Fruit fly (Drosophila melanogaster): ENCODE measurements around the gene ldd.
A peak's percentile ranks its signal among the peaks of the same experiment; 100 is the strongest.

Gene ldd

DNA sequence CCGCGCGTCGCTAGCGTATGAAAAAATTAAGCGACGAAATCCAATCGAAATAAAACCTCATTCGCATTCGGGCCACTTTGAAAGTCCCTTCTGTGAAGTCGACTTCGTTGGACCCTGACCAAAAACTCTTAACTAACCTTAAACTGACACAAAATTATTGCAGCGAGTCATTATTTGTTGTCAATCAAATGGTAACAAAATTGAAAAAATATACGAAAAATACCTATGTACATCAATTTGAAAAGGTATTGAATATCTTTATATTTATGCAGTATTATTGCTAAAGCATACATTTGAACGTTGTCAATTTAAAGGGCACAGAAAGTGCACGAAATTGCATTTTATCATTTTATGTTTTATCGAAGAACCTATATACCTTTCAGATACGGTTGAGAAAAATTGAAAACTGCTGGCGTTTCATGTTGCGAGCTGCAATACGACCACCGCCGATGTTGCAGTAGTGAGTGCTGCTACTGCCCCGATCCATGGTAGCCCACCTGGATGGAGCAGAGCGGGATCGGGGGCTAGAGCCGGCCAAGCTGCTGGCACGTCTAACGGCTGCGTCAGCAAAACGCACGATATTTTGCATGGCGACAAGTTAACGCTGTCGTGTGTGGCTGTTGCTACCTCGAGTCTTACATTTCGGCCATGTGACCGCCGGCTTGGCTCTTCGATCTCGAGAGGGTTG lies 49.6 kb upstream of the ldd start (continued):
- TF ChIP-seq ss (GFP tag; optimal IDR thresholded peaks at IDR 0.05) (no peak), pdm3 (GFP tag; optimal IDR thresholded peaks at IDR 0.05) (peak; percentile 67), fkh (GFP tag; optimal IDR thresholded peaks at IDR 0.05) (no peak), eg (GFP tag; IDR thresholded peaks at IDR 0.05) (peak; percentile 46; the same call in 1 of the 3 replicates), Ets96B (tag; optimal IDR thresholded peaks at IDR 0.05) (peak; percentile 35), Hr4 (GFP tag; optimal IDR thresholded peaks at IDR 0.05) (peak; percentile 79), CG8319 (GFP tag; optimal IDR thresholded peaks at IDR 0.05) (peak; percentile 18), Met (GFP tag; optimal IDR thresholded peaks at IDR 0.05) (peak; percentile 64), vri (GFP tag; optimal IDR thresholded peaks at IDR 0.05) (no peak), CG15336 (GFP tag; IDR thresholded peaks at IDR 0.05) (peak; percentile 40; the same call in 1 of the 2 replicates), fd59A (GFP tag; optimal IDR thresholded peaks at IDR 0.05) (peak; percentile 37), CG16779 (tag; optimal IDR thresholded peaks at IDR 0.05) (peak; percentile 8)

DNA sequence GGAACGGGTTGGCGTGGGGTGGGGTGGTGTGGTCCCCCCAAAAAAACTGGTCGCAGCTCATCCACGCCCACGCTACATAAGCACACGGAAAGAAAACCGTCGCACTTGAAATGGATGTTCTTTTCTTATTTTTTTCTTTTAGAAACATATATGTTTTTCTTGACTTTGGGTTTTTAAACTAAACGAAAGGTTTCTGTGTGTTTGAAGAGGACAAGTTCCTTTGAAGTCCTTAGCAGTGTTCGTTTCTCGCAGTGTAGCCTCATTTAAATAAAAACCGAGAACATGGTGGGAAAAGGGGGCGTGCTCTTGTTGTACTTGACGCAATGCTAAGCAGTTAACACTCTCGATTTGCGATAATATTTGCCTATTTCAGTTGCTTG lies 49.1 kb upstream of the ldd start:
- TF ChIP-seq Ets21C (GFP tag; optimal IDR thresholded peaks at IDR 0.05) = peak; percentile 63
- peak; percentile 73 for TF ChIP-seq Hr39 (GFP tag; optimal IDR thresholded peaks at IDR 0.05)
- TF ChIP-seq eg (GFP tag; IDR thresholded peaks at IDR 0.05) = peak; percentile 87
- TF ChIP-seq dsx (GFP tag; optimal IDR thresholded peaks at IDR 0.05; ENCODE audit: poor library complexity, severe bottlenecking) = peak; percentile 47
- TF ChIP-seq CG16779 (tag; optimal IDR thresholded peaks at IDR 0.05) = no peak
- TF ChIP-seq CG9139 (GFP tag; optimal IDR thresholded peaks at IDR 0.05) = no peak
- TF ChIP-seq CG32006 (GFP tag; optimal IDR thresholded peaks at IDR 0.05) = peak; percentile 79
- no peak for TF ChIP-seq spab (GFP tag; optimal IDR thresholded peaks at IDR 0.05)
- TF ChIP-seq fkh (GFP tag; optimal IDR thresholded peaks at IDR 0.05) = peak; percentile 52
- peak; percentile 61 for TF ChIP-seq CG10631 (GFP tag; optimal IDR thresholded peaks at IDR 0.05)
- TF ChIP-seq Sox15 (GFP tag; optimal IDR thresholded peaks at IDR 0.05) = peak; percentile 24
- TF ChIP-seq fd85E (GFP tag; optimal IDR thresholded peaks at IDR 0.05) = no peak
- TF ChIP-seq CG3919 (GFP tag; optimal IDR thresholded peaks at IDR 0.05) = peak; percentile 66
- TF ChIP-seq net (GFP tag; optimal IDR thresholded peaks at IDR 0.05) = peak; percentile 78
- TF ChIP-seq salr (GFP tag; optimal IDR thresholded peaks at IDR 0.05) = peak; percentile 11 to 26
- peak; percentile 72 for TF ChIP-seq Sox102F (GFP tag; optimal IDR thresholded peaks at IDR 0.05)
- peak; percentile 73 for TF ChIP-seq Hr4 (GFP tag; optimal IDR thresholded peaks at IDR 0.05)
- peak; percentile 33 for TF ChIP-seq CG3032 (tag; optimal IDR thresholded peaks at IDR 0.05)
- TF ChIP-seq Met (GFP tag; optimal IDR thresholded peaks at IDR 0.05) = peak; percentile 78
- peak; percentile 73 for TF ChIP-seq Sox14 (GFP tag; optimal IDR thresholded peaks at IDR 0.05)
- peak; percentile 49 for TF ChIP-seq topi (GFP tag; optimal IDR thresholded peaks at IDR 0.05)
- peak; percentile 32 for TF ChIP-seq CG8632 (GFP tag; optimal IDR thresholded peaks at IDR 0.05)
- peak; percentile 3 for TF ChIP-seq CG8319 (GFP tag; optimal IDR thresholded peaks at IDR 0.05)
- peak; percentile 31 for TF ChIP-seq vri (GFP tag; optimal IDR thresholded peaks at IDR 0.05)
- peak; percentile 66 for TF ChIP-seq dac (GFP tag; optimal IDR thresholded peaks at IDR 0.05)
- TF ChIP-seq CG6276 (GFP tag; optimal IDR thresholded peaks at IDR 0.05) = peak; percentile 73
- TF ChIP-seq OdsH (GFP tag; optimal IDR thresholded peaks at IDR 0.05) = peak; percentile 74
- peak; percentile 5 for TF ChIP-seq CG6808 (GFP tag; optimal IDR thresholded peaks at IDR 0.05)
- peak; percentile 67 for TF ChIP-seq Smox (GFP tag; optimal IDR thresholded peaks at IDR 0.05)
- TF ChIP-seq Ets96B (tag; optimal IDR thresholded peaks at IDR 0.05) = peak; percentile 47
- peak; percentile 71 for TF ChIP-seq esn (GFP tag; optimal IDR thresholded peaks at IDR 0.05)
- TF ChIP-seq lz (GFP tag; optimal IDR thresholded peaks at IDR 0.05) = peak; percentile 65
- peak; percentile 63 for TF ChIP-seq CG11294 (GFP tag; IDR thresholded peaks at IDR 0.05)
- TF ChIP-seq ss (GFP tag; optimal IDR thresholded peaks at IDR 0.05) = peak in 1 of 2 experiments; percentile 29
- TF ChIP-seq CG34406 (GFP tag; optimal IDR thresholded peaks at IDR 0.05) = peak; percentile 40
- peak; percentile 60 for TF ChIP-seq cyc (GFP tag; optimal IDR thresholded peaks at IDR 0.05)
- TF ChIP-seq CG11762 (GFP tag; optimal IDR thresholded peaks at IDR 0.05; ENCODE audit: insufficient read depth) = peak; percentile 40
- TF ChIP-seq fd59A (GFP tag; optimal IDR thresholded peaks at IDR 0.05) = peak; percentile 11
- TF ChIP-seq CG7368 (GFP tag; optimal IDR thresholded peaks at IDR 0.05) = peak; percentile 29
- no peak for TF ChIP-seq Eip93F (GFP tag; optimal IDR thresholded peaks at IDR 0.05)
- peak; percentile 76 for TF ChIP-seq Lpt (GFP tag; optimal IDR thresholded peaks at IDR 0.05)
- TF ChIP-seq CG6792 (GFP tag; optimal IDR thresholded peaks at IDR 0.05) = peak; percentile 59
- peak; percentile 27 for TF ChIP-seq CG11902 (GFP tag; optimal IDR thresholded peaks at IDR 0.05)
- TF ChIP-seq Blimp-1 (GFP tag; optimal IDR thresholded peaks at IDR 0.05) = no peak

Data from whole organism, prepupa.